Fruit fly (Drosophila melanogaster): ENCODE measurements around the gene Reph.

DNA sequence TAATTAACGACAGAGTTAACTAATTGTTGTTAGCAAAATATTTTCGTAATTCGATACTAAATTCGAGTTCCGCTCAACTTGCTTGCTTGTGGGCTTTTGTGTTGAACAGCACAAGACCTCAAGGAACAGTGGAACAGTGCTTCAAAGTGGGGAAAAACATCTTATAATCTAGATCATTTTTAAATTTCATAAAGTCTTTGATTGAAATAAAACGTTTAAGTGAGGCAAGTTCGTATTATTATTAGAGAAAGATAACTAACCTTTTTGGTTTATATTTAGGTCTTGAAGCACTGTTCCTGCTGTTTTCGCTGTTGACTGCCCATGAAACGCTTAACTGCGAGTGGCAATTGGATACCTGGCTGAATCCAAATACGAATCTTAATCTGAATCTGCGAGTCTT lies 40.8 kb downstream of the Reph start:
- TF ChIP-seq h (optimal IDR thresholded peaks at IDR 0.05) (no peak), psq (optimal IDR thresholded peaks at IDR 0.05) (no peak), insv (optimal IDR thresholded peaks at IDR 0.05) (no peak), Myc (optimal IDR thresholded peaks at IDR 0.05) (no peak)
